Worm (Caenorhabditis elegans) whole organism, late embryonic: ENCODE data around the gene kat-1.

Source experiments
- C38D4.7 ChIP-seq: fragments of 200-800 bp; sonication (Bioruptor generic); optimal IDR thresholded peaks from 2 replicates; lab custom pipeline; 2018; ENCODE audit warnings: mild to moderate bottlenecking, missing genetic modification characterization, moderate library complexity, missing compliant biosample characterization
- ceh-31 ChIP-seq: sonication (generic microtip); optimal IDR thresholded peaks from 2 replicates; lab custom pipeline; 2016; ENCODE audit warnings: missing genetic modification characterization, missing compliant biosample characterization
- dmd-4 ChIP-seq: sonication (generic microtip); optimal IDR thresholded peaks from 2 replicates; lab custom pipeline; 2016; ENCODE audit warnings: borderline replicate concordance, missing genetic modification characterization, missing compliant biosample characterization
- dve-1 ChIP-seq: sonication (generic microtip); optimal IDR thresholded peaks from 2 replicates; lab custom pipeline; 2017; ENCODE audit warnings: antibody characterized with exemption, mild to moderate bottlenecking, missing genetic modification characterization, missing compliant biosample characterization
- ets-4 ChIP-seq: sonication (generic microtip); optimal IDR thresholded peaks from 2 replicates; lab custom pipeline; 2016; ENCODE audit warnings: missing genetic modification characterization, missing compliant biosample characterization
- fkh-10 ChIP-seq: fragments of 150-350 bp; optimal IDR thresholded peaks from 2 replicates; lab custom pipeline; 2014; ENCODE audit warnings: missing biosample characterization, missing genetic modification reagents, missing genetic modification characterization
- lim-6 ChIP-seq: sonication (generic microtip); optimal IDR thresholded peaks from 2 replicates; lab custom pipeline; 2016; ENCODE audit warnings: missing genetic modification characterization, missing compliant biosample characterization
- lin-11 ChIP-seq: fragments of 200-800 bp; sonication (Bioruptor generic); optimal IDR thresholded peaks from 2 replicates; lab custom pipeline; 2018; ENCODE audit warnings: mild to moderate bottlenecking, missing genetic modification characterization, missing compliant biosample characterization
- nfya-1 ChIP-seq: sonication (generic microtip); optimal IDR thresholded peaks from 2 replicates; lab custom pipeline; 2017; ENCODE audit warnings: missing genetic modification characterization, mild to moderate bottlenecking, missing compliant biosample characterization, antibody characterized with exemption, moderate library complexity
- tbx-2 ChIP-seq: sonication (generic microtip); optimal IDR thresholded peaks from 2 replicates; lab custom pipeline; 2016; ENCODE audit warnings: missing genetic modification characterization, missing compliant biosample characterization
- tbx-7 ChIP-seq: sonication (generic microtip); optimal IDR thresholded peaks from 2 replicates; lab custom pipeline; 2016; ENCODE audit warnings: missing genotype, missing genetic modification characterization, missing compliant biosample characterization

DNA sequence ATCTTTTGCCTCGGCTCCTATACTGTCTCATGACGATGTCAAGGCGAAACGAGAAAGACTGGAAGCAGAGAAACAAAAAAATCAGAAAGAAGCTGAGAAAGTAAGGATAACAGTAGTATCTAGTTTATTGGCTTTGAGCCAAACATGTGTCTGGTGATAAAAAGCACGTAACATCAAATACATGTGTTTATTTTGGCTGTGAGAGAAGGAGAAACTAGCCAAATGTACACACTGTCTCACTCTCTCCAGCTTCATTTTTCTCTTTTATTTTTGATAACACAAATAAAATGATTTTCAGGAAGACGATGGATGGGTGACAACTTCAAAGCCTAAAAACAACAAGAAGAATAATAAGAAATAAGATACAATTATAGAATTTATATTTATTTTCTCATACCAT lies 44.1 kb upstream of the kat-1 start:
- TF ChIP-seq ceh-31 (tag; lab: Kevin White, UChicago) (no peak), C38D4.7 (GFP tag; lab: Kevin White, UChicago) (no peak), lin-11 (tag; lab: Kevin White, UChicago) (no peak), nfya-1 (no peak), tbx-7 (tag; lab: Kevin White, UChicago) (no peak), ets-4 (tag; lab: Kevin White, UChicago) (no peak), lim-6 (tag; lab: Kevin White, UChicago) (no peak), dve-1 (tag; lab: Kevin White, UChicago) (no peak), dmd-4 (tag; lab: Kevin White, UChicago) (no peak), tbx-2 (no peak), fkh-10 (GFP tag; lab: Kevin White, UChicago) (no peak)
